Worm (Caenorhabditis elegans) whole organism, early embryonic: ENCODE results near the gene Y70C5C.1.

Experiments used
- B0310.2 ChIP-seq: sonication (generic microtip); optimal IDR thresholded peaks from 2 replicates; lab custom pipeline; 2016; ENCODE audit warnings: mild to moderate bottlenecking, missing genetic modification characterization, missing compliant biosample characterization
- aly-1 ChIP-seq: sonication (generic microtip); optimal IDR thresholded peaks from 2 replicates; lab custom pipeline; 2016; ENCODE audit warnings: missing genetic modification characterization, missing compliant biosample characterization
- ama-1 ChIP-seq: fragments of 150-350 bp; optimal IDR thresholded peaks from 2 replicates; lab custom pipeline; 2014
- ceh-36 ChIP-seq: sonication (generic microtip); optimal IDR thresholded peaks from 2 replicates; lab custom pipeline; 2016; ENCODE audit warnings: missing genetic modification characterization, inconsistent platforms, missing compliant biosample characterization
- ets-7 ChIP-seq: sonication (generic microtip); optimal IDR thresholded peaks from 2 replicates; lab custom pipeline; 2016; ENCODE audit warnings: missing genotype, missing genetic modification characterization, missing compliant biosample characterization
- flt-1 ChIP-seq: fragments of 200-800 bp; sonication (Bioruptor generic); IDR thresholded peaks from 2 replicates; pipeline ENCODE4 v1.3.6; 2022; ENCODE audit warnings: missing genetic modification characterization, missing compliant biosample characterization
- hmbx-1 ChIP-seq: sonication (generic microtip); optimal IDR thresholded peaks from 2 replicates; lab custom pipeline; 2016; ENCODE audit warnings: mild to moderate bottlenecking, missing genetic modification characterization, missing compliant biosample characterization
- hmg-4 ChIP-seq: fragments of 200-800 bp; sonication (Bioruptor generic); optimal IDR thresholded peaks from 2 replicates; lab custom pipeline; 2018; ENCODE audit warnings: mild to moderate bottlenecking, missing genetic modification characterization, missing compliant biosample characterization
- pes-1 ChIP-seq: fragments of 200-800 bp; sonication (Bioruptor generic); IDR thresholded peaks from 2 replicates; pipeline ENCODE4 v1.3.6; 2022; ENCODE audit warnings: missing genetic modification reagents, missing genetic modification characterization, missing compliant biosample characterization
- sea-1 ChIP-seq: fragments of 200-800 bp; sonication (Bioruptor generic); conservative IDR thresholded peaks from 2 replicates; pipeline ENCODE4 v1.3.6; 2022; ENCODE audit warnings: missing genetic modification characterization, missing compliant biosample characterization
- tbx-11 ChIP-seq: fragments of 200-800 bp; sonication (Bioruptor generic); IDR thresholded peaks from 2 replicates; pipeline ENCODE4 v1.3.6; 2022; ENCODE audit warnings: missing genetic modification characterization, missing compliant biosample characterization
- tbx-37 ChIP-seq: fragments of 200-800 bp; sonication (Bioruptor generic); conservative IDR thresholded peaks from 2 replicates; pipeline ENCODE4 v1.3.6; 2022; ENCODE audit warnings: missing genetic modification reagents, missing genetic modification characterization, missing compliant biosample characterization
- tra-4 ChIP-seq: sonication (generic microtip); optimal IDR thresholded peaks from 2 replicates; lab custom pipeline; 2017; ENCODE audit warnings: missing genetic modification characterization, missing compliant biosample characterization

- TF ChIP-seq B0310.2, result no peak
- TF ChIP-seq pes-1, result no peak
- no peak for TF ChIP-seq ets-7
- TF ChIP-seq ama-1 (lab: Kevin White, UChicago), result no peak
- no peak for TF ChIP-seq ceh-36 (tag; lab: Kevin White, UChicago)
- no peak for TF ChIP-seq tra-4
- TF ChIP-seq flt-1 (GFP tag; lab: Robert Waterston, UW), result no peak
- TF ChIP-seq hmg-4 (GFP tag; lab: Kevin White, UChicago), result no peak
- TF ChIP-seq tbx-37 (GFP tag; lab: Robert Waterston, UW), result no peak
- TF ChIP-seq hmbx-1 (tag; lab: Kevin White, UChicago), result no peak
- TF ChIP-seq tbx-11 (GFP tag; lab: Robert Waterston, UW), result no peak
- TF ChIP-seq sea-1 (GFP tag; lab: Robert Waterston, UW), result no peak
- no peak for TF ChIP-seq aly-1 (tag; lab: Kevin White, UChicago)
These were observed 16.6 kb downstream of the Y70C5C.1 start, which contains the start of gene srh-137 for ce11 chrV:16716574-16716973.
